Worm (Caenorhabditis elegans): ENCODE data around the gene D1022.4.

DNA sequence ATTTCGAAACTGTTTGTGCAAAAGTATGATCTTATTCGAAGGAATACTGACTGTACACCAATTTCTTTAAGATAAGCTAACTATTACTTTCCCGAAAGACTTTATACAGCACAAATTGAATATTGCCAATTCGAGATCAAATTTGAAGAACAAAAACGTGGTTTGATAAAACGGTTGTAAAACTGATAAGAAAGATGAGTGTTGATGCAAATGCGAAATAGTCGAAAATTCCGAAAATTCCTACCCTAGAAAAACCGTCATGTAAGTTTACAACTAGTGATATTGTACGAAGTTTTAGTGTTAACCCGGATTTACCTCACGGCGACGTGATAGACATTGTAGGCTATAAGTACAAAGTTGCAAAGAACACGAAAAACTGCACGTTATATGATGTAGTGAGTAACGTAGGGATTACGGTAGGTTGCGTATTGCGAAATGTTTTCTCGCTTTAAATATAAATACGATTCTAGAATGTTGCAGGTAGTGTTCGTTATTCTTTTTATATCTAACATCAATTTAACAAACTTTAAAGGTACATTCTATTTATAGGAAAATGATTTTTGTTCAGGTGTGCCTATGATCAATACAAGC, 36.2 kb downstream of the D1022.4 start:
- TF ChIP-seq spr-1 (tag; optimal IDR thresholded peaks at IDR 0.05), result no peak
- no peak for TF ChIP-seq nhr-76 (tag; optimal IDR thresholded peaks at IDR 0.05)
